Worm (Caenorhabditis elegans) whole organism, early embryonic: ENCODE data around the gene kup-1.

ENCODE experiments used
- B0310.2 ChIP-seq: sonication (generic microtip); optimal IDR thresholded peaks from 2 replicates; lab custom pipeline; 2016; ENCODE audit warnings: mild to moderate bottlenecking, missing genetic modification characterization, missing compliant biosample characterization
- F13C5.2 ChIP-seq: sonication (generic microtip); optimal IDR thresholded peaks from 2 replicates; lab custom pipeline; 2017; ENCODE audit warnings: mild to moderate bottlenecking, missing genetic modification characterization, inconsistent platforms, missing compliant biosample characterization
- aly-1 ChIP-seq: sonication (generic microtip); optimal IDR thresholded peaks from 2 replicates; lab custom pipeline; 2016; ENCODE audit warnings: missing genetic modification characterization, missing compliant biosample characterization
- ama-1 ChIP-seq: fragments of 150-350 bp; optimal IDR thresholded peaks from 2 replicates; lab custom pipeline; 2014
- ceh-13 ChIP-seq: fragments of 200-800 bp; sonication (Bioruptor generic); optimal IDR thresholded peaks from 2 replicates; lab custom pipeline; 2018; ENCODE audit warnings: mild to moderate bottlenecking, missing genetic modification characterization, missing compliant biosample characterization
- ceh-36 ChIP-seq: sonication (generic microtip); optimal IDR thresholded peaks from 2 replicates; lab custom pipeline; 2016; ENCODE audit warnings: missing genetic modification characterization, inconsistent platforms, missing compliant biosample characterization
- ets-7 ChIP-seq: sonication (generic microtip); optimal IDR thresholded peaks from 2 replicates; lab custom pipeline; 2016; ENCODE audit warnings: missing genotype, missing genetic modification characterization, missing compliant biosample characterization
- flt-1 ChIP-seq: fragments of 200-800 bp; sonication (Bioruptor generic); IDR thresholded peaks from 2 replicates; pipeline ENCODE4 v1.3.6; 2022; ENCODE audit warnings: missing genetic modification characterization, missing compliant biosample characterization
- hmbx-1 ChIP-seq: sonication (generic microtip); optimal IDR thresholded peaks from 2 replicates; lab custom pipeline; 2016; ENCODE audit warnings: mild to moderate bottlenecking, missing genetic modification characterization, missing compliant biosample characterization
- hmg-4 ChIP-seq: fragments of 200-800 bp; sonication (Bioruptor generic); optimal IDR thresholded peaks from 2 replicates; lab custom pipeline; 2018; ENCODE audit warnings: mild to moderate bottlenecking, missing genetic modification characterization, missing compliant biosample characterization
- hnd-1 ChIP-seq: sonication (generic microtip); optimal IDR thresholded peaks from 2 replicates; lab custom pipeline; 2016; ENCODE audit warnings: missing genetic modification characterization, missing compliant biosample characterization
- pes-1 ChIP-seq: fragments of 200-800 bp; sonication (Bioruptor generic); IDR thresholded peaks from 2 replicates; pipeline ENCODE4 v1.3.6; 2022; ENCODE audit warnings: missing genetic modification reagents, missing genetic modification characterization, missing compliant biosample characterization
- scrt-1 ChIP-seq: fragments of 200-800 bp; sonication (Bioruptor generic); IDR thresholded peaks from 2 replicates; pipeline ENCODE4 v1.3.6; 2022; ENCODE audit warnings: missing genetic modification characterization, missing compliant biosample characterization
- sea-1 ChIP-seq: fragments of 200-800 bp; sonication (Bioruptor generic); conservative IDR thresholded peaks from 2 replicates; pipeline ENCODE4 v1.3.6; 2022; ENCODE audit warnings: missing genetic modification characterization, missing compliant biosample characterization
- tbx-11 ChIP-seq: fragments of 200-800 bp; sonication (Bioruptor generic); IDR thresholded peaks from 2 replicates; pipeline ENCODE4 v1.3.6; 2022; ENCODE audit warnings: missing genetic modification characterization, missing compliant biosample characterization
- tbx-37 ChIP-seq: fragments of 200-800 bp; sonication (Bioruptor generic); conservative IDR thresholded peaks from 2 replicates; pipeline ENCODE4 v1.3.6; 2022; ENCODE audit warnings: missing genetic modification reagents, missing genetic modification characterization, missing compliant biosample characterization
- tra-4 ChIP-seq: sonication (generic microtip); optimal IDR thresholded peaks from 2 replicates; lab custom pipeline; 2017; ENCODE audit warnings: missing genetic modification characterization, missing compliant biosample characterization

kup-1 gene

DNA sequence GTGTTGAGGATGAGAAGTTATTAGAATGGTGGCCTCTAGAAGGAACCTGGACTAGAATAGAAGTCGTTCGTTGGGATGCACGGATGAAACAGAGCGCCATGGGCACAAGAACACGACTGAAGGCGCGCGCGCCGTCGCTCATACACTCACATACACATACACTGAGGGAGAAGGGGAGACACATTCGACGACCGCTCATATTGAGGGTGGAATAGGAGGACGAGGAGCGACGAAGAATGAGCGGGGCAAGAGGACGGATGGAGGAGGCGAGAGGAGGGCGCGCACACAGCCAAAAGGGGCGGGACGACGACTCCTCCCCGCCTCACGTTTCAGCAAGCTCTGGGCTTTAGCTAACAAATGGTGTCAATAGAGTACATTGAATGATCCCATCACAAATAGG, 1.9 kb downstream of the kup-1 start:
- TF ChIP-seq pes-1 (GFP tag; lab: Robert Waterston, UW) (no peak), hmbx-1 (no peak), scrt-1 (GFP tag; lab: Robert Waterston, UW) (peak; percentile 54; the same call in 1 of the 2 replicates), ets-7 (tag; lab: Kevin White, UChicago) (no peak), ama-1 (lab: Kevin White, UChicago) (no peak), hmg-4 (peak; percentile 62), hnd-1 (tag; lab: Kevin White, UChicago) (no peak), ceh-13 (no peak), tbx-37 (GFP tag; lab: Robert Waterston, UW) (no peak), aly-1 (tag; lab: Kevin White, UChicago) (peak; percentile 8)

DNA sequence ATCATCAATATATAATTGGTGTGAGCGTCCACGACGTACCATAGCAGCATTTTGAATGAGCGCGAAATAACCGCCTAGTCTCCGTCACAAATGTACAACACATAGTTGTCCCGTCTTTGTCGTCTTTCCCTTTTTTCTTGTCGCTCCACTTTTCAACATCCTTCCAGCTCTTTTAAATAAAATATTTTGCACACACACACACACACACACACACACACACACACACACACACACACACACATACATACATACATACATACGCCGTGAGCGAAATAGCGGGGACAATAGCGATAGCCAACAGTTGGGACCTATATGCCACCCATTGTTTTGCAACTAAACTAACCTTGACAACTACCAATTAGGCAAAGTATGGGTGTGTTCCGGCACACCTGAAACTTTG, 2.4 kb downstream of the kup-1 start:
- TF ChIP-seq hmbx-1 (no peak), ama-1 (lab: Kevin White, UChicago) (no peak)

ce11 chrV:12037889-12038288, 2.8 kb downstream of the kup-1 start:
- no peak for TF ChIP-seq tbx-37 (GFP tag; lab: Robert Waterston, UW)
- no peak for TF ChIP-seq ets-7 (tag; lab: Kevin White, UChicago)
- TF ChIP-seq tbx-11 (GFP tag; lab: Robert Waterston, UW), result no peak
- no peak for TF ChIP-seq B0310.2 (tag; lab: Kevin White, UChicago)
- no peak for TF ChIP-seq scrt-1 (GFP tag; lab: Robert Waterston, UW)
- no peak for TF ChIP-seq hnd-1 (tag; lab: Kevin White, UChicago)
- TF ChIP-seq aly-1 (tag; lab: Kevin White, UChicago), result no peak
- no peak for TF ChIP-seq hmbx-1
- TF ChIP-seq pes-1 (GFP tag; lab: Robert Waterston, UW), result no peak
- TF ChIP-seq F13C5.2, result no peak
- no peak for TF ChIP-seq flt-1 (GFP tag; lab: Robert Waterston, UW)
- TF ChIP-seq hmg-4, result no peak
- TF ChIP-seq ama-1 (lab: Kevin White, UChicago), result no peak
- TF ChIP-seq tra-4 (tag; lab: Kevin White, UChicago), result no peak
- TF ChIP-seq sea-1, result no peak

ce11 chrV:12036129-12036528, 4.5 kb downstream of the kup-1 start:
- TF ChIP-seq B0310.2 (tag; lab: Kevin White, UChicago), result no peak

DNA sequence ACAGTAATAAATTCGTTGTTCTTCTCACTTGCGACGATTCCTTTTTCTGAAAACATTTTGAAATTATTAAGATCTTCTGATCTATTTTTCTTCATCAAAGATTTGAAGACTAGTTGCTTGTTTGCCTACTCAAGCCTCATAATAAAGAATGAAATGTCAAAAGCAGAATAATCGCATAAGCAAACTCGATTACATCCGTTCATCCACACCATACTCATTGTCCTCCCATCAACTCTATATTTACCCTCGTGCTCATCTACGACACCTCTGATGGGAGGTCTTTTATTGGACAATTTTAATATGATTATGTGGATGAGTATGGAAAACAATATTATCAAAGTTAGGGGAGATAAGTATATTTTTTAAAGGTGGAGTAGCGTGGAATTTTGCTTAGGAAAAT, 6.8 kb downstream of the kup-1 start:
- TF ChIP-seq pes-1 (GFP tag; lab: Robert Waterston, UW), result no peak

ce11 chrV:12032060-12032459, 8.6 kb downstream of the kup-1 start, which contains the start of gene pkc-1:
pkc-1 (minus strand) TSS chrV:12032160.
- no peak for TF ChIP-seq ets-7 (tag; lab: Kevin White, UChicago)

DNA sequence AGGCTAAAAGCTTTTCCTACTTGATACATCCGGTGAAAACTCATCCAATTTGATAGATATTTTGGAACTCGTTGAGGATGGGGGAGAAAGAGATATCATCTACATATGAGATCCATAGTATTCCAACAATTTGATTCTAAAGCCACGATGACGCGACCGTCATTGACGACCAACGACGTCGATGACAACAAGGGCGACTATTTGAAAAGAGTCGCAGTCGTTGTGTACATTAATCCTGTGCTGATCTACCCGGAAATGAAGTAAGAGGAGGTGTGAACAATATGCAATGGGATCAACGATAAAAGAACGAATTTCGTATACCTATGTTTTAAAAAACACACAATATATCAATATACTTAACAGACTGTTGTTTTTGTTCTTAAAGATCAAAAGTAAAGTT, 12.5 kb downstream of the kup-1 start:
- TF ChIP-seq tbx-11 (GFP tag; lab: Robert Waterston, UW) (no peak), hnd-1 (tag; lab: Kevin White, UChicago) (no peak), F13C5.2 (no peak)

ce11 chrV:12026878-12027477, 13.7 kb downstream of the kup-1 start:
- no peak for TF ChIP-seq flt-1 (GFP tag; lab: Robert Waterston, UW)
- no peak for TF ChIP-seq B0310.2 (tag; lab: Kevin White, UChicago)
- no peak for TF ChIP-seq hmbx-1
- no peak for TF ChIP-seq ets-7 (tag; lab: Kevin White, UChicago)
- no peak for TF ChIP-seq tbx-11 (GFP tag; lab: Robert Waterston, UW)
- no peak for TF ChIP-seq tbx-37 (GFP tag; lab: Robert Waterston, UW)

- TF ChIP-seq ama-1 (lab: Kevin White, UChicago), result no peak
- no peak for TF ChIP-seq pes-1 (GFP tag; lab: Robert Waterston, UW)
- no peak for TF ChIP-seq tbx-37 (GFP tag; lab: Robert Waterston, UW)
- no peak for TF ChIP-seq hmbx-1
- no peak for TF ChIP-seq scrt-1 (GFP tag; lab: Robert Waterston, UW)
- TF ChIP-seq hmg-4, result no peak
- no peak for TF ChIP-seq F13C5.2
- no peak for TF ChIP-seq ets-7 (tag; lab: Kevin White, UChicago)
- no peak for TF ChIP-seq sea-1
- no peak for TF ChIP-seq ceh-13
- TF ChIP-seq tbx-11 (GFP tag; lab: Robert Waterston, UW), result no peak
- no peak for TF ChIP-seq aly-1 (tag; lab: Kevin White, UChicago)
- TF ChIP-seq flt-1 (GFP tag; lab: Robert Waterston, UW), result no peak
- TF ChIP-seq B0310.2 (tag; lab: Kevin White, UChicago), result no peak
These were observed 15.0 kb downstream of the kup-1 start for ce11 chrV:12025683-12026082.

DNA sequence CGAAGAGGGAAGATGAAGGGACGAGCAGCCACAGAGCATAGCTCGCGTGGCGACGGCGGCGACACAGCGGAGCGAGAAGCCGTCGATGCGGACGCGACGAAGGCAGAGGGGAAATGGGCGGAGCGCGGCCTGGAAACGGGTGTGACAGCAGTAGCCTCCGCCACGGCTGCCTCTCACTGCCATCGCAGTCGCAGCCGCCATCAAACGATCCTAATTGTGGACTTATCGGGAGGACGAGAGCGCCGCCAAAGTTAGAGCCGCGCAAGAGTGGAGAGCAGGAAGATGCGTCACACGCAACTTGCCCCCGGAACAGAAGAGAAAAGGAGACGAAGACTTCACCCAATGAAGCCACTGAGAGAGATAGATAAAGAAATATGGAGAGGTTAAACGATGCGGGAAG, 16.4 kb downstream of the kup-1 start:
- TF ChIP-seq pes-1 (GFP tag; lab: Robert Waterston, UW) (no peak), aly-1 (tag; lab: Kevin White, UChicago) (peak; percentile 62), sea-1 (no peak), hmbx-1 (no peak), tbx-11 (GFP tag; lab: Robert Waterston, UW) (no peak), hnd-1 (tag; lab: Kevin White, UChicago) (no peak), ceh-36 (tag; lab: Kevin White, UChicago) (no peak), F13C5.2 (no peak), tra-4 (tag; lab: Kevin White, UChicago) (no peak), hmg-4 (no peak), tbx-37 (GFP tag; lab: Robert Waterston, UW) (no peak), flt-1 (GFP tag; lab: Robert Waterston, UW) (no peak), ets-7 (tag; lab: Kevin White, UChicago) (no peak), B0310.2 (tag; lab: Kevin White, UChicago) (no peak), ceh-13 (no peak), scrt-1 (GFP tag; lab: Robert Waterston, UW) (peak; percentile 67; the same call in 1 of the 2 replicates), ama-1 (lab: Kevin White, UChicago) (no peak)
